Worm (Caenorhabditis elegans) whole organism, L4 larva: ENCODE measurements around the gene F28C6.9.

ENCODE experiments used
- T20F7.1 ChIP-seq: fragments of 200-800 bp; sonication (Bioruptor generic); optimal IDR thresholded peaks from 2 replicates; lab custom pipeline; 2018; ENCODE audit warnings: mild to moderate bottlenecking, missing genetic modification characterization, missing compliant biosample characterization
- T26A8.4 ChIP-seq: fragments of 200-800 bp; sonication (Bioruptor generic); IDR thresholded peaks from 2 replicates; pipeline ENCODE4 v1.3.6; 2022; ENCODE audit warnings: missing genetic modification characterization, missing compliant biosample characterization
- Y105C5A.15 ChIP-seq: fragments of 200-800 bp; sonication (Bioruptor generic); IDR thresholded peaks from 2 replicates; pipeline ENCODE4 v1.3.6; 2022; ENCODE audit warnings: missing genetic modification characterization, missing compliant biosample characterization
- Y48G9A.11 ChIP-seq: fragments of 200-800 bp; sonication (Bioruptor generic); IDR thresholded peaks from 2 replicates; pipeline ENCODE4 v1.3.6; 2022; ENCODE audit warnings: missing genetic modification reagents, missing genetic modification characterization, missing compliant biosample characterization
- Y5F2A.4 ChIP-seq: fragments of 200-800 bp; sonication (Bioruptor generic); optimal IDR thresholded peaks from 2 replicates; lab custom pipeline; 2018; ENCODE audit warnings: mild to moderate bottlenecking, missing genetic modification characterization, missing compliant biosample characterization
- Y75B8A.6 ChIP-seq: fragments of 200-800 bp; sonication (Bioruptor generic); IDR thresholded peaks from 2 replicates; pipeline ENCODE4 v1.3.6; 2022; ENCODE audit warnings: missing genetic modification reagents, missing genetic modification characterization, missing compliant biosample characterization
- ZK546.5 ChIP-seq, 2 experiments: sonication (generic microtip); optimal IDR thresholded peaks; 2 replicates each; lab custom pipeline; 2017; ENCODE audit warnings: missing biosample characterization in 2 of 2, missing genetic modification characterization in 2 of 2
- aha-1 ChIP-seq: fragments of 150-350 bp; peaks from one replicate; lab custom pipeline; 2014; ENCODE audit warnings: missing biosample characterization, missing genetic modification characterization
- arid-1 ChIP-seq: fragments of 200-800 bp; sonication (Bioruptor generic); conservative IDR thresholded peaks from 2 replicates; pipeline ENCODE4 v1.3.6; 2022; ENCODE audit warnings: missing genetic modification reagents, missing genetic modification characterization, missing compliant biosample characterization
- ceh-20 ChIP-seq: fragments of 200-800 bp; sonication (Bioruptor generic); IDR thresholded peaks from 2 replicates; pipeline ENCODE4 v1.3.6; 2022; ENCODE audit warnings: missing genetic modification reagents, missing genetic modification characterization, missing compliant biosample characterization
- ceh-28 ChIP-seq: fragments of 150-350 bp; optimal IDR thresholded peaks from 2 replicates; lab custom pipeline; 2014; ENCODE audit warnings: missing biosample characterization, missing genetic modification reagents, missing genetic modification characterization
- daf-19 ChIP-seq: fragments of 200-800 bp; sonication (Bioruptor generic); conservative IDR thresholded peaks from 2 replicates; pipeline ENCODE4 v1.3.6; 2022; ENCODE audit warnings: missing genetic modification characterization, missing compliant biosample characterization
- daf-8 ChIP-seq: fragments of 200-800 bp; sonication (Bioruptor generic); IDR thresholded peaks from 2 replicates; pipeline ENCODE4 v1.3.6; 2022; ENCODE audit warnings: missing genetic modification characterization, missing compliant biosample characterization
- dmd-8 ChIP-seq: fragments of 200-800 bp; sonication (Bioruptor generic); IDR thresholded peaks from 2 replicates; pipeline ENCODE4 v1.3.6; 2022; ENCODE audit warnings: missing genetic modification characterization, missing compliant biosample characterization
- fkh-10 ChIP-seq: fragments of 150-350 bp; optimal IDR thresholded peaks from 2 replicates; lab custom pipeline; 2014; ENCODE audit warnings: missing biosample characterization, missing genetic modification reagents, missing genetic modification characterization
- fos-1 ChIP-seq: fragments of 150-350 bp; optimal IDR thresholded peaks from 2 replicates; lab custom pipeline; 2014; ENCODE audit warnings: missing biosample characterization, missing genetic modification characterization
- gei-8 ChIP-seq: fragments of 200-800 bp; sonication (Bioruptor generic); optimal IDR thresholded peaks from 2 replicates; lab custom pipeline; 2018; ENCODE audit warnings: mild to moderate bottlenecking, missing genetic modification characterization, missing compliant biosample characterization
- hlh-30 ChIP-seq: sonication (generic microtip); optimal IDR thresholded peaks from 2 replicates; lab custom pipeline; 2017; ENCODE audit warnings: antibody characterized with exemption, mild to moderate bottlenecking, missing genetic modification characterization, missing compliant biosample characterization; ENCODE audit not compliant: insufficient read depth
- lin-1 ChIP-seq: fragments of 200-800 bp; sonication (Bioruptor generic); IDR thresholded peaks from 2 replicates; pipeline ENCODE4 v1.3.6; 2022; ENCODE audit warnings: missing genetic modification reagents, missing genetic modification characterization, missing compliant biosample characterization
- lin-15B ChIP-seq: fragments of 150-350 bp; sonication (generic microtip); optimal IDR thresholded peaks from 3 replicates; lab custom pipeline; 2014; ENCODE audit warnings: missing biosample characterization, missing genetic modification characterization
- madf-5 ChIP-seq, 2 experiments: fragments of 200-800 bp; sonication (Bioruptor generic); IDR thresholded peaks; 2 replicates each; pipeline ENCODE4 v1.3.6; 2022; ENCODE audit warnings: missing compliant biosample characterization in 2 of 2, missing genetic modification characterization in 2 of 2
- mdl-1 ChIP-seq, 2 experiments: fragments of 150-350 bp in 1 of 2; sonication (generic microtip) in 1 of 2; optimal IDR thresholded peaks; 2 replicates each; lab custom pipeline; 2014 to 2017; ENCODE audit warnings: missing biosample characterization in 2 of 2, missing genetic modification characterization in 2 of 2
- mdt-29 ChIP-seq: fragments of 200-800 bp; sonication (Bioruptor generic); IDR thresholded peaks from 2 replicates; pipeline ENCODE4 v1.3.6; 2022; ENCODE audit warnings: missing genetic modification reagents, missing genetic modification characterization, missing compliant biosample characterization
- mxl-2 ChIP-seq: fragments of 200-800 bp; sonication (Bioruptor generic); conservative IDR thresholded peaks from 2 replicates; pipeline ENCODE4 v1.3.6; 2022; ENCODE audit warnings: missing genetic modification reagents, missing genetic modification characterization, missing compliant biosample characterization
- mxl-3 ChIP-seq: fragments of 200-800 bp; sonication (Bioruptor generic); optimal IDR thresholded peaks from 2 replicates; lab custom pipeline; 2018; ENCODE audit warnings: mild to moderate bottlenecking, missing genetic modification characterization, missing compliant biosample characterization
- nhr-102 ChIP-seq: sonication (generic microtip); optimal IDR thresholded peaks from 2 replicates; lab custom pipeline; 2016; ENCODE audit warnings: mild to moderate bottlenecking, missing genetic modification characterization, moderate library complexity, missing compliant biosample characterization
- nhr-11 ChIP-seq: fragments of 150-350 bp; optimal IDR thresholded peaks from 2 replicates; lab custom pipeline; 2014; ENCODE audit warnings: missing biosample characterization, missing genetic modification characterization
- nhr-111 ChIP-seq: fragments of 200-800 bp; sonication (Bioruptor generic); optimal IDR thresholded peaks from 2 replicates; lab custom pipeline; 2018; ENCODE audit warnings: mild to moderate bottlenecking, missing genetic modification characterization, missing compliant biosample characterization
- nhr-77 ChIP-seq: fragments of 150-350 bp; optimal IDR thresholded peaks from 2 replicates; lab custom pipeline; 2014; ENCODE audit warnings: missing biosample characterization, missing genetic modification characterization
- pha-4 ChIP-seq, 2 experiments: fragments of 150-350 bp in 1 of 2; fragments of 200-800 bp in 1 of 2; sonication (Bioruptor generic) in 1 of 2; IDR thresholded peaks in 1 of 2; optimal IDR thresholded peaks in 1 of 2; 2 replicates each; pipeline versions ENCODE4 v1.3.6 to Lab custom; 2014 to 2022; ENCODE audit warnings: missing genetic modification characterization in 2 of 2, missing genetic modification reagents in 2 of 2, missing biosample characterization in 1 of 2, missing compliant biosample characterization in 1 of 2
- pqm-1 ChIP-seq: sonication (generic microtip); optimal IDR thresholded peaks from 2 replicates; lab custom pipeline; 2017; ENCODE audit warnings: missing biosample characterization, missing genetic modification characterization
- sdz-12 ChIP-seq: fragments of 200-800 bp; sonication (Bioruptor generic); optimal IDR thresholded peaks from 2 replicates; lab custom pipeline; 2018; ENCODE audit warnings: mild to moderate bottlenecking, missing genetic modification characterization, missing compliant biosample characterization
- skn-1 ChIP-seq: fragments of 150-350 bp; optimal IDR thresholded peaks from 2 replicates; lab custom pipeline; 2014; ENCODE audit warnings: missing biosample characterization, missing genetic modification characterization
- snpc-4 ChIP-seq: fragments of 150-350 bp; optimal IDR thresholded peaks from 2 replicates; lab custom pipeline; 2014; ENCODE audit warnings: missing biosample characterization, missing genetic modification characterization
- tag-97 ChIP-seq: fragments of 200-800 bp; sonication (Bioruptor generic); IDR thresholded peaks from 2 replicates; pipeline ENCODE4 v1.3.6; 2022; ENCODE audit warnings: missing genetic modification characterization, missing compliant biosample characterization
- unc-130 ChIP-seq: sonication (generic microtip); optimal IDR thresholded peaks from 2 replicates; lab custom pipeline; 2016; ENCODE audit warnings: missing genetic modification reagents, missing genetic modification characterization, missing compliant biosample characterization
- zag-1 ChIP-seq: fragments of 150-350 bp; optimal IDR thresholded peaks from 2 replicates; lab custom pipeline; 2014; ENCODE audit warnings: missing biosample characterization, missing genetic modification characterization
- zfp-2 ChIP-seq: sonication (generic microtip); optimal IDR thresholded peaks from 2 replicates; lab custom pipeline; 2016; ENCODE audit warnings: mild to moderate bottlenecking, missing genetic modification characterization, missing compliant biosample characterization
- zfp-3 ChIP-seq: fragments of 200-800 bp; sonication (Bioruptor generic); conservative IDR thresholded peaks from 2 replicates; pipeline ENCODE4 v1.3.6; 2022; ENCODE audit warnings: missing genetic modification reagents, missing genetic modification characterization, missing compliant biosample characterization

F28C6.9 gene

DNA sequence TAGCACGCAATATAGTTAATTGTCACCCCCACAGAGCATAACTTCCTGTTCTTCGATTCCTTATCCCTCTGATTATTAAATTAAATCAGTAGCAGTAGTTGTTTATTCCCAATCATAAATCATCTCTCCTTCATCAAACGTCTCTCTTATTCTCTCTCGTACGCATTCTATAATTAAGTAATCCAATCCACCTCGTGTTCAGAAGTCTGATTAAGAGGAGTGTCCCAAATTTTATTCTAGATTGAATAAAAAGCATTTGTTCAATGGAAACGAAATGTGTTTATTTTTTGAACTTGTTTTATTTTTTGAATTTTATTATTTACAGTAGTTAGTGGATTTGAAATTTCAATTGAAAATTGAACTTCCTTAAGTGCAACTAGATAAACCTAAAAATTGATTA lies 1.3 kb upstream of the F28C6.9 start:
- TF ChIP-seq Y105C5A.15 (no peak), hlh-30 (tag; lab: Kevin White, UChicago) (no peak), zag-1 (tag; lab: Kevin White, UChicago) (no peak), Y75B8A.6 (GFP tag; lab: Robert Waterston, UW) (no peak), T20F7.1 (GFP tag; lab: Kevin White, UChicago) (no peak), Y48G9A.11 (GFP tag; lab: Robert Waterston, UW) (no peak), unc-130 (GFP tag; lab: Kevin White, UChicago) (no peak), aha-1 (tag; lab: Kevin White, UChicago) (no peak), tag-97 (GFP tag; lab: Robert Waterston, UW) (no peak), ceh-20 (GFP tag; lab: Robert Waterston, UW) (no peak), ZK546.5 (tag; optimal IDR thresholded peaks at IDR 0.05; lab: Kevin White, UChicago) (no peak), nhr-11 (tag; lab: Kevin White, UChicago) (no peak), madf-5 (GFP tag; IDR thresholded peaks at IDR 0.05; lab: Robert Waterston, UW) (no peak), nhr-102 (tag; lab: Kevin White, UChicago) (no peak), snpc-4 (tag; lab: Kevin White, UChicago) (no peak), pha-4 (GFP tag; IDR thresholded peaks at IDR 0.05; lab: Robert Waterston, UW) (no peak), pha-4 (tag; optimal IDR thresholded peaks at IDR 0.05; lab: Kevin White, UChicago) (no peak)

DNA sequence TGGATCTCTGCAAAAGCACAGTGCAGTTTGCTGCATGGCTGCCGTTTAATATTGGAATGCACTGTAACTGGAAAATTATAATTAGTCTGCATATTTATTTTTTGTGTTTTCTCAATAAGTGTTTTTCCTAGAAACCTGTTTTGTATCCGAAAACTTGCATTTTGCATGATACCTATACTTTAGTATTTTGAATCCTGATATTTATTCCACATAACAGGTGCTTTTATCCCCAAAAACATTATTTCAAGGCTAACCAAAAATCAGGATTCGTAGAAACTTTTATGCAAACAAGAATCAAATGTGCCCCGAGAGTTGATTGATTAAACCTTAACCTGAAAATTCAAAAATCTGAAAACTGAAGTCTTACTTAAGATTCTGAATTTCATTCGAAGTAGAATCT lies 600 bp upstream of the F28C6.9 start:
- TF ChIP-seq fkh-10 (GFP tag; lab: Kevin White, UChicago) (no peak), daf-19 (GFP tag; lab: Robert Waterston, UW) (no peak), mdt-29 (GFP tag; lab: Robert Waterston, UW) (no peak), mxl-2 (GFP tag; lab: Robert Waterston, UW) (no peak), skn-1 (tag; lab: Kevin White, UChicago) (no peak), ZK546.5 (tag; optimal IDR thresholded peaks at IDR 0.05; lab: Kevin White, UChicago) (no peak), fos-1 (no peak), nhr-77 (tag; lab: Kevin White, UChicago) (no peak), nhr-111 (no peak), sdz-12 (GFP tag; lab: Kevin White, UChicago) (no peak), zfp-2 (tag; lab: Kevin White, UChicago) (no peak), pha-4 (GFP tag; IDR thresholded peaks at IDR 0.05; lab: Robert Waterston, UW) (no peak), pha-4 (tag; optimal IDR thresholded peaks at IDR 0.05; lab: Kevin White, UChicago) (no peak), arid-1 (GFP tag; lab: Robert Waterston, UW) (no peak), gei-8 (no peak), T26A8.4 (GFP tag; lab: Robert Waterston, UW) (no peak), lin-15B (tag; lab: Kevin White, UChicago) (no peak), Y105C5A.15 (no peak)

DNA sequence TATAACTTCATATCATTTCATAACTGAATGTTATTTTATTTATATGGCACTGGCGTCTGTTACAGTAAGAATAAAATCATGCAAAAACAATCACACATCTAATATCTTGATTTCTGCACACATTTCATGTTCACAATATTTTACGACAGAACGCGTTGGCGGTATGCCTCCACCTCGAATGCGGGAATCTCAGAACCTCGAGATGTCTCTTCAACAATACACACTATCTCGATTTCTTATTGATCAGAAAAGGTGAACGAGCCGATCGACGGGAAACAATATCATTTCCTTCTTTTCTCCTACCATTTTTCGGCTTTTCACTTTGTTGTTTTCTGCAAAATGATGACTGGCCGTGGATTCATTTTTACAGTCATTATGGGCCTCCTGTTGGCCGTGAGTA lies 2.3 kb downstream of the F28C6.9 start, which contains the start of gene F28C6.10:
Gene F28C6.10 (plus strand): TSS at position 301 of the 400 bp plus-strand sequence.
- TF ChIP-seq skn-1 (tag; lab: Kevin White, UChicago) (no peak), dmd-8 (GFP tag; lab: Robert Waterston, UW) (no peak), unc-130 (GFP tag; lab: Kevin White, UChicago) (no peak)

DNA sequence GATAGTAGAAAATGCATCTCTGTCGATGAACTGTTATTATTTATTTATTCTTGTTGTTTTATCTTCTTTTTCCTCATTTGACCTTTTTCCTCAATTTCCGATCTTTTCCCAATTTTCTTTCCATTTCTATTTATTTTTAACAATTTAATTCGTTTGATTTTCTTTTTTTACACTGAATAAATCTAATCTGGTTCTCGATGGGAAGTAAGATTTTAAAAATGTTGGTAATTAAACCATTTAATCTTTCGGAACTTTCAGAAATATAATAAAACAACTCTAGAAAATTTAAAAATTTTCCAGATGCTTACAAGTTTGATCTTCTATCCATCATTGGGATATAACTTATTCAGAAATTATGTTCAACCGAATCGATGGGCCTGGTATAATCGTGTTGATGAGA lies 3.4 kb downstream of the F28C6.9 start, which contains the start of gene F28C6.8:
Gene F28C6.8 (plus strand): TSS at position 301 of the 400 bp plus-strand sequence.
- no peak for TF ChIP-seq dmd-8 (GFP tag; lab: Robert Waterston, UW)
- no peak for TF ChIP-seq daf-8
- TF ChIP-seq ceh-28 (tag; lab: Kevin White, UChicago), result no peak
- no peak for TF ChIP-seq mxl-3
- TF ChIP-seq arid-1 (GFP tag; lab: Robert Waterston, UW), result no peak
- no peak for TF ChIP-seq gei-8
- TF ChIP-seq Y5F2A.4 (GFP tag; lab: Kevin White, UChicago), result no peak
- TF ChIP-seq zfp-3 (GFP tag; lab: Robert Waterston, UW), result no peak
- no peak for TF ChIP-seq pqm-1 (tag; lab: Kevin White, UChicago)
- no peak for TF ChIP-seq lin-1
- no peak for TF ChIP-seq mdl-1 (tag; optimal IDR thresholded peaks at IDR 0.05; lab: Kevin White, UChicago)
